Worm (Caenorhabditis elegans): ENCODE measurements around the gene C17B7.14.

DNA sequence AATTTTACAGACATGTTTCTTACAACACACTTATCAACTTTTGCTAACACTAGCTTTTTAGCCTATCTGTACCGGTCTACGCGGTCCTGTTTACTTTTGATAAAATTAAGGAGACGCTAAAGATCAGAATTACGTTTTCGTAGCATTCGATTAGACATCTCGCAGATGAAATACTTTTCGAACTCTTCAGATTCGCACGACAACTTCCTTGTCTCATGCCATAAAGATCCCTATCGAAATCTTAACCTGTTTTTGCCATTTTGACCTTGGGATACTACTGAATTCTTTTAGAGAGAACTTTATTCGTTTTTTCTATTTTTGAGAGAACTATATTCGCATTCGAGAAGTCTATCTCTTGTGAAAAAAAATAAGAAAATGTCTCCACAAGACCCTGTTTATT lies 13.0 kb upstream of the C17B7.14 start, which contains the start of gene C17B7.5:
- TF ChIP-seq ref-1 (GFP tag; conservative IDR thresholded peaks at IDR 0.05), result no peak
- no peak for TF ChIP-seq ztf-29 (GFP tag; IDR thresholded peaks at IDR 0.05)
- no peak for TF ChIP-seq ztf-23 (GFP tag; IDR thresholded peaks at IDR 0.05)
- TF ChIP-seq flt-1 (GFP tag; IDR thresholded peaks at IDR 0.05), result no peak
- no peak for TF ChIP-seq tab-1 (GFP tag; IDR thresholded peaks at IDR 0.05)
- TF ChIP-seq med-1 (GFP tag; optimal IDR thresholded peaks at IDR 0.05; ENCODE audit: insufficient read depth), result no peak
- no peak for TF ChIP-seq T22C8.4 (GFP tag; IDR thresholded peaks at IDR 0.05)

Data from whole organism, midembryonic.